Worm (Caenorhabditis elegans) whole organism, L1 larva: ENCODE results near the gene K10B3.1.
A peak's percentile ranks its signal among the peaks of the same experiment; 100 is the strongest.

Experiments
- C34B4.2 ChIP-seq: sonication (generic microtip); optimal IDR thresholded peaks from 2 replicates; lab custom pipeline; 2017; ENCODE audit warnings: mild to moderate bottlenecking, missing genetic modification characterization, missing compliant biosample characterization
- F16B12.6 ChIP-seq: fragments of 150-350 bp; optimal IDR thresholded peaks from 2 replicates; lab custom pipeline; 2014; ENCODE audit warnings: missing biosample characterization, missing genetic modification characterization
- Y116A8C.19 ChIP-seq: sonication (generic microtip); optimal IDR thresholded peaks from 2 replicates; lab custom pipeline; 2016; ENCODE audit warnings: missing compliant biosample characterization, missing genetic modification characterization, borderline replicate concordance
- aha-1 ChIP-seq: fragments of 150-350 bp; optimal IDR thresholded peaks from 2 replicates; lab custom pipeline; 2014; ENCODE audit warnings: missing biosample characterization, missing genetic modification characterization
- blmp-1 ChIP-seq: fragments of 150-350 bp; optimal IDR thresholded peaks from 2 replicates; lab custom pipeline; 2014; ENCODE audit warnings: missing biosample characterization, missing genetic modification characterization
- ceh-82 ChIP-seq, 3 experiments: fragments of 150-350 bp in 1 of 3; sonication (generic microtip) in 2 of 3; optimal IDR thresholded peaks; 2 replicates each; lab custom pipeline; 2014 to 2017; ENCODE audit warnings: missing biosample characterization in 3 of 3, missing genetic modification characterization in 3 of 3
- ceh-88 ChIP-seq: fragments of 200-800 bp; sonication (Bioruptor generic); IDR thresholded peaks from 2 replicates; pipeline ENCODE4 v1.3.6; 2022; ENCODE audit warnings: missing genetic modification characterization, missing compliant biosample characterization
- ceh-90 ChIP-seq: sonication (generic microtip); optimal IDR thresholded peaks from 2 replicates; lab custom pipeline; 2016; ENCODE audit warnings: missing genetic modification characterization, missing compliant biosample characterization
- efl-1 ChIP-seq, 4 experiments: fragments of 150-350 bp; optimal IDR thresholded peaks in 3 of 4; peaks in 1 of 4; 1 replicate in 1 of 4; 2 replicates in 3 of 4; lab custom pipeline; 2014; ENCODE audit warnings: missing biosample characterization in 2 of 4, missing genetic modification characterization in 2 of 4, missing genetic modification reagents in 2 of 4
- egl-27 ChIP-seq, 2 experiments: fragments of 150-350 bp in 1 of 2; sonication (generic microtip); optimal IDR thresholded peaks; 3 replicates each; lab custom pipeline; 2017 to 2018; ENCODE audit warnings: missing biosample characterization in 2 of 2, missing genetic modification characterization in 2 of 2, missing genetic modification reagents in 2 of 2
- elt-2 ChIP-seq: sonication (generic microtip); optimal IDR thresholded peaks from 2 replicates; lab custom pipeline; 2016; ENCODE audit warnings: missing genetic modification characterization, mild to moderate bottlenecking, inconsistent platforms, missing compliant biosample characterization, missing genetic modification reagents
- elt-3 ChIP-seq, 6 experiments: fragments of 150-350 bp in 1 of 6; sonication (generic microtip); optimal IDR thresholded peaks; 2 replicates each; lab custom pipeline; 2017 to 2018; ENCODE audit warnings: missing biosample characterization in 6 of 6, missing genetic modification characterization in 6 of 6, inconsistent platforms in 1 of 6
- fkh-4 ChIP-seq: sonication (generic microtip); optimal IDR thresholded peaks from 2 replicates; lab custom pipeline; 2016; ENCODE audit warnings: missing compliant biosample characterization, missing genetic modification characterization, borderline replicate concordance
- hlh-4 ChIP-seq: sonication (generic microtip); optimal IDR thresholded peaks from 2 replicates; lab custom pipeline; 2016; ENCODE audit warnings: mild to moderate bottlenecking, missing genetic modification characterization, missing compliant biosample characterization
- irx-1 ChIP-seq: sonication (generic microtip); optimal IDR thresholded peaks from 2 replicates; lab custom pipeline; 2016; ENCODE audit warnings: missing genetic modification characterization, missing compliant biosample characterization
- lin-13 ChIP-seq: fragments of 150-350 bp; optimal IDR thresholded peaks from 2 replicates; lab custom pipeline; 2014; ENCODE audit warnings: missing biosample characterization, missing genetic modification reagents, missing genetic modification characterization
- lin-14 ChIP-seq: fragments of 200-800 bp; sonication (Bioruptor generic); optimal IDR thresholded peaks from 2 replicates; lab custom pipeline; 2018; ENCODE audit warnings: mild to moderate bottlenecking, missing genetic modification characterization, moderate library complexity, missing compliant biosample characterization
- lir-3 ChIP-seq: sonication (generic microtip); optimal IDR thresholded peaks from 2 replicates; lab custom pipeline; 2016; ENCODE audit warnings: mild to moderate bottlenecking, missing genetic modification characterization, moderate library complexity, missing compliant biosample characterization; ENCODE audit not compliant: poor library complexity
- mep-1 ChIP-seq: fragments of 150-350 bp; optimal IDR thresholded peaks from 2 replicates; lab custom pipeline; 2014; ENCODE audit warnings: missing biosample characterization, missing genetic modification characterization
- nhr-11 ChIP-seq: fragments of 150-350 bp; optimal IDR thresholded peaks from 2 replicates; lab custom pipeline; 2014; ENCODE audit warnings: missing biosample characterization, missing genetic modification characterization
- nhr-12 ChIP-seq: sonication (generic microtip); optimal IDR thresholded peaks from 2 replicates; lab custom pipeline; 2017; ENCODE audit warnings: missing biosample characterization, missing genetic modification characterization
- nhr-19 ChIP-seq: fragments of 200-800 bp; sonication (Bioruptor generic); conservative IDR thresholded peaks from 2 replicates; pipeline ENCODE4 v1.3.6; 2022; ENCODE audit warnings: missing genetic modification characterization, missing compliant biosample characterization
- nhr-20 ChIP-seq: sonication (generic microtip); optimal IDR thresholded peaks from 2 replicates; lab custom pipeline; 2016; ENCODE audit warnings: mild to moderate bottlenecking, missing genetic modification characterization, missing compliant biosample characterization
- nhr-237 ChIP-seq: fragments of 150-350 bp; optimal IDR thresholded peaks from 2 replicates; lab custom pipeline; 2014; ENCODE audit warnings: missing biosample characterization, missing genetic modification characterization
- nhr-47 ChIP-seq: sonication (generic microtip); optimal IDR thresholded peaks from 2 replicates; lab custom pipeline; 2016; ENCODE audit warnings: mild to moderate bottlenecking, missing genetic modification characterization, moderate library complexity, missing compliant biosample characterization
- nhr-76 ChIP-seq: sonication (generic microtip); optimal IDR thresholded peaks from 2 replicates; lab custom pipeline; 2017; ENCODE audit warnings: missing biosample characterization, missing genetic modification characterization
- pag-3 ChIP-seq: sonication (generic microtip); optimal IDR thresholded peaks from 2 replicates; lab custom pipeline; 2017; ENCODE audit warnings: missing genetic modification characterization, mild to moderate bottlenecking, missing compliant biosample characterization, antibody characterized with exemption, borderline replicate concordance; ENCODE audit not compliant: insufficient read depth
- pqm-1 ChIP-seq: sonication (generic microtip); optimal IDR thresholded peaks from 3 replicates; lab custom pipeline; 2017; ENCODE audit warnings: missing biosample characterization, missing genetic modification characterization
- skn-1 ChIP-seq: fragments of 150-350 bp; optimal IDR thresholded peaks from 2 replicates; lab custom pipeline; 2014; ENCODE audit warnings: missing biosample characterization, missing genetic modification characterization
- sptf-1 ChIP-seq: fragments of 150-350 bp; optimal IDR thresholded peaks from 2 replicates; lab custom pipeline; 2014; ENCODE audit warnings: missing biosample characterization, missing genetic modification characterization
- sup-37 ChIP-seq: fragments of 200-800 bp; sonication (Bioruptor generic); optimal IDR thresholded peaks from 2 replicates; lab custom pipeline; 2018; ENCODE audit warnings: mild to moderate bottlenecking, missing genetic modification characterization, missing compliant biosample characterization
- swsn-7 ChIP-seq: sonication (generic microtip); optimal IDR thresholded peaks from 2 replicates; lab custom pipeline; 2016; ENCODE audit warnings: missing genetic modification characterization, missing compliant biosample characterization
- tbx-2 ChIP-seq: sonication (generic microtip); optimal IDR thresholded peaks from 2 replicates; lab custom pipeline; 2016; ENCODE audit warnings: missing genetic modification characterization, missing compliant biosample characterization
- tlp-1 ChIP-seq: fragments of 150-350 bp; optimal IDR thresholded peaks from 2 replicates; lab custom pipeline; 2014; ENCODE audit warnings: missing biosample characterization, missing genetic modification characterization
- unc-130 ChIP-seq: fragments of 150-350 bp; optimal IDR thresholded peaks from 2 replicates; lab custom pipeline; 2017; ENCODE audit warnings: missing biosample characterization, missing genetic modification characterization, inconsistent platforms
- unc-30 ChIP-seq: sonication (generic microtip); optimal IDR thresholded peaks from 2 replicates; lab custom pipeline; 2017; ENCODE audit warnings: missing biosample characterization, missing genetic modification characterization
- vab-15 ChIP-seq: sonication (generic microtip); optimal IDR thresholded peaks from 2 replicates; lab custom pipeline; 2017; ENCODE audit warnings: missing genotype, mild to moderate bottlenecking, missing genetic modification characterization, missing compliant biosample characterization
- xbp-1 ChIP-seq: sonication (generic microtip); optimal IDR thresholded peaks from 2 replicates; lab custom pipeline; 2016; ENCODE audit warnings: missing genetic modification characterization, missing compliant biosample characterization
- zag-1 ChIP-seq: fragments of 150-350 bp; optimal IDR thresholded peaks from 2 replicates; lab custom pipeline; 2014; ENCODE audit warnings: missing biosample characterization, missing genetic modification characterization
- ztf-11 ChIP-seq, 2 experiments: sonication (generic microtip); optimal IDR thresholded peaks; 2 replicates each; lab custom pipeline; 2016 to 2017; ENCODE audit warnings: missing genetic modification characterization in 2 of 2, missing biosample characterization in 1 of 2, missing compliant biosample characterization in 1 of 2

K10B3.1 gene

ce11 chrX:3108603-3109002 lies 26.7 kb upstream of the K10B3.1 start (continued):
- TF ChIP-seq nhr-20 (tag; lab: Kevin White, UChicago) (peak; percentile 54), nhr-12 (tag; lab: Kevin White, UChicago) (no peak), ztf-11 (tag; optimal IDR thresholded peaks at IDR 0.05; lab: Kevin White, UChicago) (no peak), sptf-1 (no peak), hlh-4 (tag; lab: Kevin White, UChicago) (no peak), nhr-19 (GFP tag; lab: Robert Waterston, UW) (peak; percentile 76), pqm-1 (no peak), nhr-11 (tag; lab: Kevin White, UChicago) (no peak), blmp-1 (tag; lab: Kevin White, UChicago) (no peak), elt-2 (tag; lab: Kevin White, UChicago) (no peak), nhr-47 (tag; lab: Kevin White, UChicago) (peak; percentile 32), ceh-82 (tag; optimal IDR thresholded peaks at IDR 0.05; lab: Kevin White, UChicago) (no peak), nhr-237 (tag; lab: Kevin White, UChicago) (no peak), nhr-76 (tag; lab: Kevin White, UChicago) (no peak), mep-1 (tag; lab: Kevin White, UChicago) (no peak), ceh-90 (no peak), sup-37 (no peak), unc-30 (tag; lab: Kevin White, UChicago) (no peak), swsn-7 (tag; lab: Kevin White, UChicago) (peak; percentile 5), lir-3 (tag; lab: Kevin White, UChicago) (peak; percentile 55), irx-1 (no peak), lin-14 (GFP tag; lab: Kevin White, UChicago) (peak; percentile 81), zag-1 (no peak), aha-1 (tag; lab: Kevin White, UChicago) (no peak), unc-130 (tag; lab: Kevin White, UChicago) (peak; percentile 89), xbp-1 (tag; lab: Kevin White, UChicago) (no peak), pag-3 (tag; lab: Kevin White, UChicago) (no peak), skn-1 (tag; lab: Kevin White, UChicago) (no peak), vab-15 (tag; lab: Kevin White, UChicago) (no peak), F16B12.6 (tag; lab: Kevin White, UChicago) (no peak), tbx-2 (tag; lab: Kevin White, UChicago) (peak; percentile 33)

- no peak for TF ChIP-seq egl-27 (tag; optimal IDR thresholded peaks at IDR 0.05; lab: Kevin White, UChicago)
- no peak for TF ChIP-seq blmp-1 (tag; lab: Kevin White, UChicago)
- no peak for TF ChIP-seq fkh-4 (tag; lab: Kevin White, UChicago)
- TF ChIP-seq tlp-1 (tag; lab: Kevin White, UChicago): no peak
- TF ChIP-seq elt-2 (tag; lab: Kevin White, UChicago): peak; percentile 75
- no peak for TF ChIP-seq nhr-19 (GFP tag; lab: Robert Waterston, UW)
- no peak for TF ChIP-seq C34B4.2 (tag; lab: Kevin White, UChicago)
- no peak for TF ChIP-seq efl-1 (optimal IDR thresholded peaks at IDR 0.05; lab: Kevin White, UChicago)
- peak in 1 of 2 experiments; percentile 64 for TF ChIP-seq efl-1 (GFP tag; optimal IDR thresholded peaks at IDR 0.05 in 1 of 2; lab: Kevin White, UChicago)
- no peak for TF ChIP-seq Y116A8C.19
- TF ChIP-seq ceh-88 (GFP tag; lab: Robert Waterston, UW): no peak
- no peak for TF ChIP-seq lin-13
- TF ChIP-seq vab-15 (tag; lab: Kevin White, UChicago): no peak
- no peak for TF ChIP-seq elt-3 (tag; optimal IDR thresholded peaks at IDR 0.05; lab: Kevin White, UChicago)
These were observed 24.7 kb upstream of the K10B3.1 start, which contains the start of gene gpcp-1 for ce11 chrX:3110576-3110975. TSS of gene gpcp-1 (minus strand) at chrX:3110628.
